Worm (Caenorhabditis elegans) whole organism, L2 larva: ENCODE measurements around the gene twk-21.
A peak's percentile ranks its signal among the peaks of the same experiment; 100 is the strongest.

Experiments
- C34F6.9 ChIP-seq: fragments of 150-350 bp; optimal IDR thresholded peaks from 2 replicates; lab custom pipeline; 2014; ENCODE audit warnings: missing biosample characterization, missing genetic modification characterization
- F13H6.1 ChIP-seq: sonication (generic microtip); optimal IDR thresholded peaks from 2 replicates; lab custom pipeline; 2016; ENCODE audit warnings: missing genetic modification characterization, missing compliant biosample characterization
- Y55F3AM.14 ChIP-seq: fragments of 200-800 bp; sonication (Bioruptor generic); optimal IDR thresholded peaks from 2 replicates; lab custom pipeline; 2018; ENCODE audit warnings: mild to moderate bottlenecking, missing genetic modification characterization, missing compliant biosample characterization
- ZK546.5 ChIP-seq: sonication (generic microtip); optimal IDR thresholded peaks from 2 replicates; lab custom pipeline; 2017; ENCODE audit warnings: missing biosample characterization, missing genetic modification characterization
- alr-1 ChIP-seq: fragments of 150-350 bp; optimal IDR thresholded peaks from 2 replicates; lab custom pipeline; 2014; ENCODE audit warnings: missing biosample characterization, missing genetic modification characterization
- aly-2 ChIP-seq: fragments of 150-350 bp; optimal IDR thresholded peaks from 2 replicates; lab custom pipeline; 2014; ENCODE audit warnings: missing biosample characterization, missing genetic modification characterization
- ama-1 ChIP-seq: fragments of 150-350 bp; optimal IDR thresholded peaks from 2 replicates; lab custom pipeline; 2018; ENCODE audit warnings: inconsistent platforms
- blmp-1 ChIP-seq: sonication (generic microtip); optimal IDR thresholded peaks from 2 replicates; lab custom pipeline; 2017; ENCODE audit warnings: missing genetic modification characterization, mild to moderate bottlenecking, missing compliant biosample characterization, antibody characterized with exemption, moderate library complexity; ENCODE audit not compliant: insufficient read depth
- ceh-16 ChIP-seq: fragments of 150-350 bp; optimal IDR thresholded peaks from 2 replicates; lab custom pipeline; 2014; ENCODE audit warnings: missing biosample characterization, missing genetic modification characterization
- ceh-82 ChIP-seq: fragments of 150-350 bp; optimal IDR thresholded peaks from 2 replicates; lab custom pipeline; 2014; ENCODE audit warnings: missing biosample characterization, missing genetic modification characterization
- dmd-4 ChIP-seq: sonication (generic microtip); optimal IDR thresholded peaks from 2 replicates; lab custom pipeline; 2017; ENCODE audit warnings: missing biosample characterization, missing genetic modification characterization
- egl-27 ChIP-seq: sonication (generic microtip); optimal IDR thresholded peaks from 3 replicates; lab custom pipeline; 2017; ENCODE audit warnings: missing biosample characterization, missing genetic modification reagents, missing genetic modification characterization
- elt-1 ChIP-seq: fragments of 150-350 bp; optimal IDR thresholded peaks from 2 replicates; lab custom pipeline; 2014; ENCODE audit warnings: missing biosample characterization, missing genetic modification characterization
- fos-1 ChIP-seq: fragments of 150-350 bp; optimal IDR thresholded peaks from 2 replicates; lab custom pipeline; 2014; ENCODE audit warnings: missing biosample characterization, missing genetic modification characterization
- gmeb-1 ChIP-seq: fragments of 150-350 bp; optimal IDR thresholded peaks from 2 replicates; lab custom pipeline; 2014; ENCODE audit warnings: missing biosample characterization, missing genetic modification characterization
- lin-11 ChIP-seq: fragments of 150-350 bp; sonication (generic microtip); optimal IDR thresholded peaks from 2 replicates; lab custom pipeline; 2014; ENCODE audit warnings: missing biosample characterization, missing genetic modification characterization, inconsistent platforms, mixed read lengths
- lin-13 ChIP-seq: fragments of 150-350 bp; optimal IDR thresholded peaks from 2 replicates; lab custom pipeline; 2014; ENCODE audit warnings: missing biosample characterization, missing genetic modification reagents, missing genetic modification characterization
- lin-39 ChIP-seq: fragments of 150-350 bp; optimal IDR thresholded peaks from 2 replicates; lab custom pipeline; 2014; ENCODE audit warnings: missing biosample characterization, missing genetic modification reagents, missing genetic modification characterization
- mab-5 ChIP-seq: fragments of 150-350 bp; optimal IDR thresholded peaks from 2 replicates; lab custom pipeline; 2014; ENCODE audit warnings: missing biosample characterization, missing genetic modification characterization
- mbf-1 ChIP-seq: sonication (generic microtip); optimal IDR thresholded peaks from 2 replicates; lab custom pipeline; 2017; ENCODE audit warnings: missing biosample characterization, missing genetic modification characterization
- mdl-1 ChIP-seq, 2 experiments: fragments of 150-350 bp in 1 of 2; sonication (generic microtip) in 1 of 2; optimal IDR thresholded peaks; 2 replicates each; lab custom pipeline; 2017; ENCODE audit warnings: missing biosample characterization in 2 of 2, missing genetic modification characterization in 2 of 2
- nhr-10 ChIP-seq: sonication (generic microtip); optimal IDR thresholded peaks from 2 replicates; lab custom pipeline; 2017; ENCODE audit warnings: missing biosample characterization, missing genetic modification characterization
- nhr-11 ChIP-seq: fragments of 150-350 bp; optimal IDR thresholded peaks from 2 replicates; lab custom pipeline; 2014; ENCODE audit warnings: missing biosample characterization, missing genetic modification characterization
- nhr-12 ChIP-seq: fragments of 150-350 bp; optimal IDR thresholded peaks from 2 replicates; lab custom pipeline; 2014; ENCODE audit warnings: missing biosample characterization, missing genetic modification characterization
- nhr-129 ChIP-seq: fragments of 150-350 bp; optimal IDR thresholded peaks from 2 replicates; lab custom pipeline; 2014; ENCODE audit warnings: missing biosample characterization, missing genetic modification characterization
- nhr-21 ChIP-seq: fragments of 150-350 bp; optimal IDR thresholded peaks from 2 replicates; lab custom pipeline; 2014; ENCODE audit warnings: missing biosample characterization, missing genetic modification characterization
- nhr-23 ChIP-seq: fragments of 150-350 bp; optimal IDR thresholded peaks from 2 replicates; lab custom pipeline; 2014; ENCODE audit warnings: missing biosample characterization, missing genetic modification reagents, missing genetic modification characterization
- nhr-237 ChIP-seq: fragments of 150-350 bp; optimal IDR thresholded peaks from 2 replicates; lab custom pipeline; 2014; ENCODE audit warnings: missing biosample characterization, missing genetic modification characterization
- nhr-25 ChIP-seq: fragments of 150-350 bp; sonication (generic microtip); optimal IDR thresholded peaks from 3 replicates; lab custom pipeline; 2014; ENCODE audit warnings: missing biosample characterization, missing genetic modification characterization
- nhr-6 ChIP-seq: fragments of 150-350 bp; optimal IDR thresholded peaks from 2 replicates; lab custom pipeline; 2014; ENCODE audit warnings: missing biosample characterization, missing genetic modification characterization
- nhr-77 ChIP-seq: fragments of 150-350 bp; optimal IDR thresholded peaks from 2 replicates; lab custom pipeline; 2014; ENCODE audit warnings: missing biosample characterization, missing genetic modification characterization
- peb-1 ChIP-seq: fragments of 150-350 bp; optimal IDR thresholded peaks from 2 replicates; lab custom pipeline; 2014; ENCODE audit warnings: missing biosample characterization, missing genetic modification characterization
- sem-4 ChIP-seq: fragments of 150-350 bp; optimal IDR thresholded peaks from 2 replicates; lab custom pipeline; 2014; ENCODE audit warnings: missing biosample characterization, missing genetic modification reagents, missing genetic modification characterization
- skn-1 ChIP-seq: sonication (generic microtip); optimal IDR thresholded peaks from 2 replicates; lab custom pipeline; 2017; ENCODE audit warnings: missing biosample characterization, missing genetic modification characterization
- sma-3 ChIP-seq: sonication (generic microtip); optimal IDR thresholded peaks from 2 replicates; lab custom pipeline; 2016; ENCODE audit warnings: missing genetic modification reagents, missing genetic modification characterization, missing compliant biosample characterization
- sma-9 ChIP-seq, 2 experiments: fragments of 150-350 bp in 1 of 2; sonication (generic microtip) in 1 of 2; optimal IDR thresholded peaks; 2 replicates each; lab custom pipeline; 2014 to 2016; ENCODE audit warnings: missing genetic modification characterization in 2 of 2, mild to moderate bottlenecking in 1 of 2, missing biosample characterization in 1 of 2, missing compliant biosample characterization in 1 of 2, missing genetic modification reagents in 1 of 2, moderate library complexity in 1 of 2
- snpc-4 ChIP-seq: fragments of 150-350 bp; optimal IDR thresholded peaks from 2 replicates; lab custom pipeline; 2014; ENCODE audit warnings: missing biosample characterization, missing genetic modification characterization
- unc-39 ChIP-seq: fragments of 150-350 bp; optimal IDR thresholded peaks from 2 replicates; lab custom pipeline; 2014; ENCODE audit warnings: missing biosample characterization, missing genetic modification characterization
- unc-55 ChIP-seq: fragments of 150-350 bp; sonication (generic microtip); optimal IDR thresholded peaks from 3 replicates; lab custom pipeline; 2014; ENCODE audit warnings: missing biosample characterization, missing genetic modification reagents, missing genetic modification characterization
- unc-62 ChIP-seq: fragments of 150-350 bp; optimal IDR thresholded peaks from 2 replicates; lab custom pipeline; 2014; ENCODE audit warnings: missing biosample characterization, missing genetic modification reagents, missing genetic modification characterization
- zag-1 ChIP-seq: fragments of 150-350 bp; optimal IDR thresholded peaks from 2 replicates; lab custom pipeline; 2014; ENCODE audit warnings: missing biosample characterization, missing genetic modification characterization
- ztf-1 ChIP-seq: fragments of 200-800 bp; sonication (Bioruptor generic); conservative IDR thresholded peaks from 2 replicates; pipeline ENCODE4 v1.3.6; 2022; ENCODE audit warnings: missing genetic modification characterization, missing compliant biosample characterization
- ztf-11 ChIP-seq: sonication (generic microtip); optimal IDR thresholded peaks from 2 replicates; lab custom pipeline; 2017; ENCODE audit warnings: missing biosample characterization, missing genetic modification characterization
- ztf-4 ChIP-seq: fragments of 150-350 bp; optimal IDR thresholded peaks from 2 replicates; lab custom pipeline; 2014; ENCODE audit warnings: missing biosample characterization, missing genetic modification characterization

twk-21 gene

DNA sequence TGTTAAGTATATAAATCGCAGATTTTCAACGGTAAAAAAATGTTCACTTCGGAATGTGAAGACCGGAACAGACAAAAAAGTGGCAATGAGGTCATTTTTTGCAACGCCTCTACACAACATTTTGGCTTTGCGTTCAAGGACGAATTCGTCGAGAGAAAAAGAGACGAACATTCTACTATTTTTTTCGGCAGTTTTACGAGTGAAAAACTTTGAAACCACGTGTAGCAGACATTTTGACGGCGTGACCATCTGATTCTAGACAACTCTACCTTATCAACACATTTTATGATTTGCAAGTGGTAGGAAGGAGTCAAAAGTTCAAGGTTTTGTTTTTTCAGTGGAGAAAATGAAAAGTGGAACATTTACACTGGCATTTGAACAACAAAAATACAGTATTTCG lies 9.2 kb upstream of the twk-21 start (continued):
- TF ChIP-seq ama-1 (lab: Kevin White, UChicago), result no peak
- TF ChIP-seq nhr-25, result peak; percentile 72
- TF ChIP-seq sma-3 (GFP tag; lab: Kevin White, UChicago), result peak; percentile 11
- TF ChIP-seq ceh-16 (tag; lab: Kevin White, UChicago), result no peak
- no peak for TF ChIP-seq skn-1
- TF ChIP-seq unc-55, result no peak
- TF ChIP-seq elt-1, result no peak

DNA sequence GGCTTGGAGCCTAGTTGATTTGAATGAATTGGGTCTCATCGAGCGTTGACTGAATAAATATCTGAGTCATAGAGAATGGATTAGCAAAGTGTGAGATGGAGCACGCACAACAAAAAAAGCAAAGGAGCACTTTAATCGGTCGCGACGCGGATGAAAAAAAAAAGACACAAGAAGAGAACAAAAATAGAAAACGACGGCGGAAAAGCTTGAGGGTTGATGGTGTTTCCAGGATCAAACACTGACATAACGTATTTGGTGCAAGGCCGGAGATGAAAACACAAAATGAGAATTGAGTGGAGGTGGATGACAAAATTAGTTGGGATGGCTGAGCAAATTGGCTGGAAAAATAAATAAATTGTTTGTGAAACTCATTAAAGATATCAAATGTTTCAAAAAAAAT lies 6.8 kb upstream of the twk-21 start, which contains the start of gene F52E10.4:
F52E10.4 (minus strand) TSS at position 101 of the 400 bp plus-strand sequence.
- TF ChIP-seq ZK546.5 (tag; lab: Kevin White, UChicago) (no peak), mab-5 (no peak), ztf-1 (no peak), aly-2 (tag; lab: Kevin White, UChicago) (no peak), lin-11 (tag; lab: Kevin White, UChicago) (no peak), ceh-82 (tag; lab: Kevin White, UChicago) (no peak), nhr-25 (no peak), unc-39 (tag; lab: Kevin White, UChicago) (no peak), gmeb-1 (tag; lab: Kevin White, UChicago) (no peak), unc-55 (no peak), nhr-21 (tag; lab: Kevin White, UChicago) (no peak), unc-62 (GFP tag; lab: Kevin White, UChicago) (no peak), lin-39 (tag; lab: Kevin White, UChicago) (no peak), nhr-10 (tag; lab: Kevin White, UChicago) (no peak), mdl-1 (tag; optimal IDR thresholded peaks at IDR 0.05; lab: Kevin White, UChicago) (no peak)

DNA sequence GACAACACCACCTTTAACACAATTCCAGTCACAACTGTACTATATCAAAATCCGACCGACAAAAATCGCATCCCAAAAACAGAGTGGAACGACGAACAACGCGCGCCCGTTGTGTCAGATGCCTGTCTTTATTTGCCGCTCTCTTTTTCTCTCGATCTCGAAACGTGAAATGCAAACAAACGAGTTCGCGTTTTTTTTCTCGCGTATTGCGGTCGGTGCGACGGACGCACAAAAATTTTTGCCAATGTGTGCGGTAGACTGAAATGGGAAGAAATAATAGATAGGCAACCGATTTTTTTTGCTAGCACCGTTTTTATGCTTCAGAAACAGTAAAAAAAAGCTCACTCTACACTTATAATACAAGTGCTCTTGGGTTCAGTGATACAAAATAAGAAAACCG lies 2.6 kb upstream of the twk-21 start:
- TF ChIP-seq nhr-10 (tag; lab: Kevin White, UChicago), result no peak
- no peak for TF ChIP-seq nhr-6 (tag; lab: Kevin White, UChicago)
- peak; percentile 6 for TF ChIP-seq nhr-129 (tag; lab: Kevin White, UChicago)
- TF ChIP-seq fos-1 (tag; lab: Kevin White, UChicago), result no peak
- TF ChIP-seq lin-39 (tag; lab: Kevin White, UChicago), result no peak

DNA sequence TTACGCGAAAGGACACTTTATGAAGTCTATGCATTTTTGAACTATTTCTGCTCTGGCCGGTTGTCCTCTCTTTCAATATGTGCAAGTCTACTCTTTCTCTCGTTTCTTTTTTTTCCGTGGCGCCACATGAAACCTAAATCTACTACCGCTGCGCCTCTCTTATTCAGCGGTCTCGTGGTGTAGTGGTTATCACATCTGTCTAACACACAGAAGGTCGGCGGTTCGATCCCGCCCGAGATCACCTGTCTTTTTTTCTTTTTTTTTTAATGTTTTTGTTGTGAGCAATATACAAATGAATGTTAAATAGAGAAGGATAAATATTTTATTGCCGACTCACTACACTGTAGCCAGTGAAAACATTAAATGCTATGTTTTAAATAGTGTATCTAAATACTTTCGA lies 1.5 kb upstream of the twk-21 start:
- TF ChIP-seq sma-3 (GFP tag; lab: Kevin White, UChicago) (peak; percentile 45), egl-27 (tag; lab: Kevin White, UChicago) (peak; percentile 35), lin-39 (tag; lab: Kevin White, UChicago) (no peak), blmp-1 (tag; lab: Kevin White, UChicago) (no peak), alr-1 (tag; lab: Kevin White, UChicago) (no peak), ztf-11 (no peak), lin-11 (tag; lab: Kevin White, UChicago) (peak; percentile 26), nhr-77 (tag; lab: Kevin White, UChicago) (no peak), nhr-23 (tag; lab: Kevin White, UChicago) (no peak), gmeb-1 (tag; lab: Kevin White, UChicago) (peak; percentile 51), fos-1 (tag; lab: Kevin White, UChicago) (peak; percentile 34), aly-2 (tag; lab: Kevin White, UChicago) (no peak), unc-55 (peak; percentile 70), Y55F3AM.14 (no peak), zag-1 (tag; lab: Kevin White, UChicago) (no peak), ceh-16 (tag; lab: Kevin White, UChicago) (no peak), sem-4 (tag; lab: Kevin White, UChicago) (no peak), nhr-12 (tag; lab: Kevin White, UChicago) (no peak), lin-13 (GFP tag; lab: Kevin White, UChicago) (peak; percentile 64), ZK546.5 (tag; lab: Kevin White, UChicago) (no peak), nhr-21 (tag; lab: Kevin White, UChicago) (peak; percentile 14), C34F6.9 (tag; lab: Kevin White, UChicago) (peak; percentile 31), nhr-237 (no peak), ztf-1 (no peak), nhr-6 (tag; lab: Kevin White, UChicago) (no peak), nhr-10 (tag; lab: Kevin White, UChicago) (no peak), ama-1 (lab: Kevin White, UChicago) (no peak), unc-62 (GFP tag; lab: Kevin White, UChicago) (no peak), snpc-4 (peak; percentile 18), dmd-4 (tag; lab: Kevin White, UChicago) (no peak), peb-1 (tag; lab: Kevin White, UChicago) (no peak), skn-1 (no peak), mab-5 (peak; percentile 21), ztf-4 (tag; lab: Kevin White, UChicago) (peak; percentile 15), nhr-11 (tag; lab: Kevin White, UChicago) (no peak), sma-9 (GFP tag; optimal IDR thresholded peaks at IDR 0.05; lab: Kevin White, UChicago) (peak; percentile 69), sma-9 (tag; optimal IDR thresholded peaks at IDR 0.05; lab: Kevin White, UChicago) (no peak), nhr-25 (peak; percentile 16), ceh-82 (tag; lab: Kevin White, UChicago) (peak; percentile 14), elt-1 (no peak), mbf-1 (tag; lab: Kevin White, UChicago) (no peak), mdl-1 (tag; optimal IDR thresholded peaks at IDR 0.05; lab: Kevin White, UChicago) (peak in 1 of 2 experiments; percentile 8), unc-39 (tag; lab: Kevin White, UChicago) (no peak), nhr-129 (tag; lab: Kevin White, UChicago) (peak; percentile 66), F13H6.1 (tag; lab: Kevin White, UChicago) (peak; percentile 57)
